Fruit fly (Drosophila melanogaster): Measurements from ENCODE around the gene CG10747.

The CG10747 gene

dm6 chr2L:20066233-20066650 is 24.9 kb downstream of the CG10747 start, which contains the start of gene bwa:
Gene bwa, plus strand, starts transcription at chr2L:20066391.
- TF ChIP-seq CTCF (optimal IDR thresholded peaks at IDR 0.05) (peak; percentile 49 to 50), CG8478 (optimal IDR thresholded peaks at IDR 0.05) (no peak)

dm6 chr2L:20065516-20065915 is 25.6 kb downstream of the CG10747 start, which contains the start of gene vls:
Gene vls, minus strand, starts transcription at chr2L:20065679.
- TF ChIP-seq CTCF (optimal IDR thresholded peaks at IDR 0.05) (no peak), CG8478 (optimal IDR thresholded peaks at IDR 0.05) (no peak)

dm6 chr2L:20061018-20061657 is 30.0 kb downstream of the CG10747 start, which contains the start of the genes barr and lok:
Gene barr, minus strand, starts transcription at chr2L:20061370.
Gene lok, plus strand, starts transcription at chr2L:20061422.
- no peak for TF ChIP-seq CTCF (optimal IDR thresholded peaks at IDR 0.05)
- TF ChIP-seq CG8478 (optimal IDR thresholded peaks at IDR 0.05): no peak

DNA sequence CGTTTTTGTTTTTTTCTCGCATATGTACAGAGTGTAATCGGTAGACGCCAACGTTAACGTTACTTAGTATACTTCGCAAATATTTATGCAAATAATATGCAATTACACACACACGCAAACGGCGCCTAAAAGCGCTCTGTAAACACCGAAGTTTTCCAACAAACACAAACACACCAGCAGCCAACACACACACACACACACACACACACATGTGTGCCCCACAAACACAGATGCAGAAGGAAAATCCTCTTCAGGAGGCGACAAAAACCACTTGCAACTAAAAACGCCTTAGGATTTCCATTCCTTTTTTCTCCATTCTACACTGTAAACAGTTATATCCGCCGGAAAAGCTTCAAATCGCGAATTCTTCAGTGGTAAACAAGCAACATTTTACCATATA is 33.8 kb downstream of the CG10747 start:
- TF ChIP-seq CG8478 (optimal IDR thresholded peaks at IDR 0.05): no peak

DNA sequence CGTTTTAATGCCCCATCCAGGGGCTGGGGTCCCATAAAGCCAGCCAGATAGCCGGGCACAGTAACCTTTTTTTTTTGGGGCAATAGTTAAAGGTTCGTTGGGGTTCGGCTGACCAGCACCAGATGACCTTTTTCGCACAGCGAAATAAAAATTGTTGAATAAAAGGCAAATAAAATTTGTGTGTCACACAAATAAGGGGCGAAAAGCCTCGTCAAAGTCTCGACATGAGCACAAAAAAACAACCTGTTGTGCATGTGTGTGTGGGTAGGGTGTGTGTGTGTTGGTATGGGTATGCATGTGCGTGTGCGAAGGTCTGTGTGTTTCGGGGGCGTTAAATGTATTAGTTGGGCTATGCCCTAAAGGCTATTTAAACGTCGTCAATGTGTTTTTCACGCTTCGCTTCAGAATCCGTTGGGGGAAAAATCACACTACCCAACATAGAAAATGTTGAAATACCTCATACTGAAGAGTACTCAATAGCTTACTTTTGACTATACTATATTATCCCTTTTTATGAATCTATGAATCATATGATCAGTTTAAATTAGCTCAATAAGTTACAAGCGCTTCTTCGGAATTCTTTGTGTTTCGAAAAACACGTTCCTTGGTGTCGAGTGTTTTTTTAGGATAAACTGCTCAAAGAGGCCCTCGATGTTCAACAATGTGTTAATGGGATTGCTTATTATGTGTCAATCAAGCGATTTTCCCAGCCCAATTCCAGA is 39.8 kb downstream of the CG10747 start:
- no peak for TF ChIP-seq CTCF (optimal IDR thresholded peaks at IDR 0.05)
- no peak for TF ChIP-seq CG8478 (optimal IDR thresholded peaks at IDR 0.05)

Measured in S2 (cell line).